Worm (Caenorhabditis elegans) whole organism, L3 larva: ENCODE results near the gene jmjd-3.2.
A peak's percentile ranks its signal among the peaks of the same experiment; 100 is the strongest.

ENCODE experiments used
- R02D3.7 ChIP-seq: fragments of 150-350 bp; optimal IDR thresholded peaks from 2 replicates; lab custom pipeline; 2014; ENCODE audit warnings: missing biosample characterization, missing genetic modification characterization
- ZK546.5 ChIP-seq: sonication (generic microtip); optimal IDR thresholded peaks from 2 replicates; lab custom pipeline; 2017; ENCODE audit warnings: missing biosample characterization, missing genetic modification characterization
- aly-2 ChIP-seq: fragments of 150-350 bp; optimal IDR thresholded peaks from 2 replicates; lab custom pipeline; 2014; ENCODE audit warnings: missing biosample characterization, missing genetic modification characterization
- ama-1 ChIP-seq: fragments of 150-350 bp; optimal IDR thresholded peaks from 2 replicates; lab custom pipeline; 2018
- ceh-16 ChIP-seq: sonication (generic microtip); optimal IDR thresholded peaks from 2 replicates; lab custom pipeline; 2017; ENCODE audit warnings: missing biosample characterization, missing genetic modification characterization
- ceh-28 ChIP-seq: fragments of 150-350 bp; optimal IDR thresholded peaks from 2 replicates; lab custom pipeline; 2014; ENCODE audit warnings: missing biosample characterization, missing genetic modification reagents, missing genetic modification characterization
- ceh-82 ChIP-seq: fragments of 150-350 bp; optimal IDR thresholded peaks from 2 replicates; lab custom pipeline; 2014; ENCODE audit warnings: missing biosample characterization, missing genetic modification characterization
- ceh-9 ChIP-seq: sonication (generic microtip); optimal IDR thresholded peaks from 2 replicates; lab custom pipeline; 2018; ENCODE audit warnings: missing biosample characterization, missing genetic modification characterization
- daf-12 ChIP-seq: fragments of 150-350 bp; optimal IDR thresholded peaks from 2 replicates; lab custom pipeline; 2014; ENCODE audit warnings: missing biosample characterization, missing genetic modification reagents, missing genetic modification characterization
- egl-27 ChIP-seq: sonication (generic microtip); optimal IDR thresholded peaks from 4 replicates; lab custom pipeline; 2017; ENCODE audit warnings: missing biosample characterization, missing genetic modification reagents, missing genetic modification characterization
- egl-5 ChIP-seq: fragments of 150-350 bp; optimal IDR thresholded peaks from 2 replicates; lab custom pipeline; 2017; ENCODE audit warnings: missing biosample characterization, missing genetic modification reagents, missing genetic modification characterization, inconsistent platforms
- elt-1 ChIP-seq: fragments of 150-350 bp; optimal IDR thresholded peaks from 2 replicates; lab custom pipeline; 2014; ENCODE audit warnings: missing biosample characterization, missing genetic modification characterization
- elt-2 ChIP-seq: sonication (generic microtip); optimal IDR thresholded peaks from 2 replicates; lab custom pipeline; 2016; ENCODE audit warnings: missing genetic modification reagents, mild to moderate bottlenecking, missing genetic modification characterization, missing compliant biosample characterization
- elt-3 ChIP-seq, 3 experiments: fragments of 150-350 bp in 1 of 3; sonication (generic microtip) in 2 of 3; optimal IDR thresholded peaks; 2 replicates in 2 of 3; 4 replicates in 1 of 3; lab custom pipeline; 2014 to 2017; ENCODE audit warnings: missing biosample characterization in 3 of 3, missing genetic modification characterization in 3 of 3
- eor-1 ChIP-seq, 2 experiments: fragments of 150-350 bp; optimal IDR thresholded peaks; 2 replicates each; lab custom pipeline; 2014 to 2018; ENCODE audit warnings: missing biosample characterization in 2 of 2, missing genetic modification characterization in 2 of 2
- fkh-10 ChIP-seq: sonication (generic microtip); optimal IDR thresholded peaks from 2 replicates; lab custom pipeline; 2017; ENCODE audit warnings: missing biosample characterization, missing genetic modification reagents, missing genetic modification characterization
- fkh-2 ChIP-seq: fragments of 150-350 bp; optimal IDR thresholded peaks from 2 replicates; lab custom pipeline; 2014; ENCODE audit warnings: missing biosample characterization, missing genetic modification reagents, missing genetic modification characterization
- fos-1 ChIP-seq: fragments of 150-350 bp; optimal IDR thresholded peaks from 2 replicates; lab custom pipeline; 2014; ENCODE audit warnings: missing biosample characterization, missing genetic modification characterization
- hmg-11 ChIP-seq: sonication (generic microtip); optimal IDR thresholded peaks from 2 replicates; lab custom pipeline; 2016; ENCODE audit warnings: missing genetic modification characterization, missing compliant biosample characterization
- jun-1 ChIP-seq: fragments of 150-350 bp; optimal IDR thresholded peaks from 2 replicates; lab custom pipeline; 2014; ENCODE audit warnings: missing biosample characterization, missing genetic modification reagents, missing genetic modification characterization
- lin-15B ChIP-seq: fragments of 150-350 bp; optimal IDR thresholded peaks from 2 replicates; lab custom pipeline; 2014; ENCODE audit warnings: missing biosample characterization, missing genetic modification characterization
- lin-39 ChIP-seq: fragments of 150-350 bp; optimal IDR thresholded peaks from 2 replicates; lab custom pipeline; 2018; ENCODE audit warnings: missing biosample characterization, missing genetic modification reagents, missing genetic modification characterization
- lsy-12 ChIP-seq: sonication (generic microtip); optimal IDR thresholded peaks from 2 replicates; lab custom pipeline; 2016; ENCODE audit warnings: mild to moderate bottlenecking, missing genetic modification characterization, missing compliant biosample characterization
- mdl-1 ChIP-seq: fragments of 150-350 bp; optimal IDR thresholded peaks from 2 replicates; lab custom pipeline; 2014; ENCODE audit warnings: missing biosample characterization, missing genetic modification characterization
- mml-1 ChIP-seq: fragments of 150-350 bp; sonication (generic microtip); optimal IDR thresholded peaks from 3 replicates; lab custom pipeline; 2014; ENCODE audit warnings: missing biosample characterization, missing genetic modification characterization
- nfya-1 ChIP-seq: sonication (generic microtip); optimal IDR thresholded peaks from 2 replicates; lab custom pipeline; 2017; ENCODE audit warnings: missing genetic modification characterization, mild to moderate bottlenecking, missing compliant biosample characterization, antibody characterized with exemption, moderate library complexity; ENCODE audit not compliant: insufficient read depth
- nhr-11 ChIP-seq: fragments of 150-350 bp; optimal IDR thresholded peaks from 2 replicates; lab custom pipeline; 2014; ENCODE audit warnings: missing biosample characterization, missing genetic modification characterization
- nhr-12 ChIP-seq: fragments of 150-350 bp; optimal IDR thresholded peaks from 2 replicates; lab custom pipeline; 2014; ENCODE audit warnings: missing biosample characterization, missing genetic modification characterization
- nhr-23 ChIP-seq: fragments of 150-350 bp; optimal IDR thresholded peaks from 2 replicates; lab custom pipeline; 2014; ENCODE audit warnings: missing biosample characterization, missing genetic modification reagents, missing genetic modification characterization
- nhr-237 ChIP-seq: fragments of 150-350 bp; optimal IDR thresholded peaks from 2 replicates; lab custom pipeline; 2014; ENCODE audit warnings: missing biosample characterization, missing genetic modification characterization
- nhr-28 ChIP-seq: fragments of 150-350 bp; optimal IDR thresholded peaks from 2 replicates; lab custom pipeline; 2014; ENCODE audit warnings: missing biosample characterization, missing genetic modification characterization
- nhr-43 ChIP-seq: sonication (generic microtip); optimal IDR thresholded peaks from 2 replicates; lab custom pipeline; 2016; ENCODE audit warnings: mild to moderate bottlenecking, missing genetic modification characterization, missing compliant biosample characterization; ENCODE audit not compliant: poor library complexity, severe bottlenecking
- nhr-67 ChIP-seq: fragments of 150-350 bp; optimal IDR thresholded peaks from 2 replicates; lab custom pipeline; 2014; ENCODE audit warnings: missing biosample characterization, missing genetic modification characterization
- nhr-76 ChIP-seq: fragments of 150-350 bp; sonication (generic microtip); optimal IDR thresholded peaks from 5 replicates; lab custom pipeline; 2014; ENCODE audit warnings: missing biosample characterization, missing genetic modification characterization
- nhr-77 ChIP-seq: fragments of 150-350 bp; optimal IDR thresholded peaks from 2 replicates; lab custom pipeline; 2014; ENCODE audit warnings: missing biosample characterization, missing genetic modification characterization
- pha-4 ChIP-seq: fragments of 150-350 bp; optimal IDR thresholded peaks from 2 replicates; lab custom pipeline; 2014; ENCODE audit warnings: missing biosample characterization, missing genetic modification reagents, missing genetic modification characterization
- pqm-1 ChIP-seq: fragments of 150-350 bp; optimal IDR thresholded peaks from 2 replicates; lab custom pipeline; 2017; ENCODE audit warnings: missing biosample characterization, missing genetic modification characterization, inconsistent platforms
- sea-2 ChIP-seq: fragments of 150-350 bp; sonication (generic microtip); optimal IDR thresholded peaks from 4 replicates; lab custom pipeline; 2014; ENCODE audit warnings: missing biosample characterization, missing genetic modification reagents, missing genetic modification characterization
- skn-1 ChIP-seq: fragments of 150-350 bp; optimal IDR thresholded peaks from 2 replicates; lab custom pipeline; 2014; ENCODE audit warnings: missing biosample characterization, missing genetic modification characterization
- tbx-2 ChIP-seq: sonication (generic microtip); optimal IDR thresholded peaks from 2 replicates; lab custom pipeline; 2016; ENCODE audit warnings: mild to moderate bottlenecking, missing genetic modification characterization, missing compliant biosample characterization
- unc-39 ChIP-seq: sonication (generic microtip); optimal IDR thresholded peaks from 4 replicates; lab custom pipeline; 2017; ENCODE audit warnings: missing biosample characterization, missing genetic modification characterization
- unc-62 ChIP-seq: fragments of 150-350 bp; sonication (generic microtip); optimal IDR thresholded peaks from 4 replicates; lab custom pipeline; 2014; ENCODE audit warnings: missing biosample characterization, missing genetic modification reagents, missing genetic modification characterization
- zag-1 ChIP-seq: fragments of 150-350 bp; optimal IDR thresholded peaks from 2 replicates; lab custom pipeline; 2014; ENCODE audit warnings: missing biosample characterization, missing genetic modification characterization
- ztf-11 ChIP-seq: fragments of 150-350 bp; optimal IDR thresholded peaks from 2 replicates; lab custom pipeline; 2014; ENCODE audit warnings: missing biosample characterization, missing genetic modification characterization
- ztf-4 ChIP-seq: fragments of 150-350 bp; optimal IDR thresholded peaks from 2 replicates; lab custom pipeline; 2014; ENCODE audit warnings: missing biosample characterization, missing genetic modification characterization

Gene jmjd-3.2

DNA sequence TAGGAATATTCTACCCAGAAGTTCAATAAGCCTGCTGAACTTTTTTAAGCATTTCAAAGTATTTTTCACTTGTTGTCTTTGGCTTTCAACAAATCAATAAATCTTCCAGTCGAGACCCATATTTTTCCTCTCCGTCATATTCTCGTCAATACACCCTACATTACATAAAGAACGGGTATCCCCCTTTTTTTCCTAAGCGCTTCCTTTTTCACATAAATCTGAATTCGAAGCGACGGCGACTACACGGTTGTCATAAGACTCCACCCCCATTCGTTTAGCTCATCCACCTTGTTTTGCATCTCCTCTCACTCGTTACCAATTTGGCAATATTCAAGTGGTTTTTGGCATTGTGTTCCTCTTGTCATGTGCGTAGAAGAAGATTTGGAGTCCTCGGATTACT is 21.3 kb downstream of the jmjd-3.2 start, which contains the start of gene M163.9:
Gene M163.9 (plus strand): TSS at position 301 of the 400 bp plus-strand sequence.
- TF ChIP-seq nhr-28 (no peak), ceh-9 (tag; lab: Kevin White, UChicago) (no peak), elt-2 (tag; lab: Kevin White, UChicago) (no peak), eor-1 (tag; optimal IDR thresholded peaks at IDR 0.05; lab: Kevin White, UChicago) (no peak), nhr-77 (tag; lab: Kevin White, UChicago) (no peak), hmg-11 (tag; lab: Kevin White, UChicago) (no peak), R02D3.7 (tag; lab: Kevin White, UChicago) (no peak), pha-4 (tag; lab: Kevin White, UChicago) (no peak), lin-15B (tag; lab: Kevin White, UChicago) (no peak), fkh-2 (tag; lab: Kevin White, UChicago) (no peak), zag-1 (tag; lab: Kevin White, UChicago) (no peak)

DNA sequence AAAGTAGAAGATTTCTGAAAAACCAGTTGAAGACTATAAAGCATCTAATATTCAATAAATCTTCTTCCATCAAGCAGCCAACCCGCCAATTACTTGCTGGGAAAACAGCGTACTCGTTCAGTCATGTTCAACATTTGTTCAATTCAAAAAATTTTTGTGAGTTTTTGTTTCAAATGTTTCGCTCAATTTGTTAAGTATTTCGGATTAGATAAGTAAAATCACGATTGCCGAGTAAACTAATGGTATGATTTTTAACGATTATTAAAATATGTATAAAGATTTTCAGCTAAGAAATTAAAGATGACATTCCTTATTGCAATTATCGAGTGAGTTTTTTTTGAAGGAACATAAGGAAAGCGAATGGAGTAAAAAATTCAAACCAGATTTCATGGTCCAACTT is 22.7 kb downstream of the jmjd-3.2 start, which contains the start of gene M163.10:
Gene M163.10 (plus strand): TSS at position 301 of the 400 bp plus-strand sequence.
- TF ChIP-seq jun-1 (no peak), elt-3 (tag; optimal IDR thresholded peaks at IDR 0.05; lab: Kevin White, UChicago) (no peak), nhr-67 (tag; lab: Kevin White, UChicago) (no peak), nhr-23 (tag; lab: Kevin White, UChicago) (no peak)

ce11 chrX:14473740-14474139 is 25.7 kb downstream of the jmjd-3.2 start, which contains the start of gene M163.5:
Gene M163.5 (plus strand): TSS chrX:14474040.
- TF ChIP-seq nhr-237 (no peak), nhr-43 (no peak), ceh-9 (tag; lab: Kevin White, UChicago) (no peak), nhr-23 (tag; lab: Kevin White, UChicago) (no peak), tbx-2 (tag; lab: Kevin White, UChicago) (no peak), ceh-16 (tag; lab: Kevin White, UChicago) (no peak)

- TF ChIP-seq elt-3 (tag; optimal IDR thresholded peaks at IDR 0.05; lab: Kevin White, UChicago) (peak in 1 of 3 experiments; percentile 22), daf-12 (tag; lab: Kevin White, UChicago) (no peak), pqm-1 (tag; lab: Kevin White, UChicago) (no peak), mdl-1 (tag; lab: Kevin White, UChicago) (no peak), nhr-43 (peak; percentile 82), ceh-28 (tag; lab: Kevin White, UChicago) (peak; percentile 0), ama-1 (no peak), jun-1 (peak; percentile 68), ceh-9 (tag; lab: Kevin White, UChicago) (no peak), nhr-11 (tag; lab: Kevin White, UChicago) (no peak), lin-39 (tag; lab: Kevin White, UChicago) (no peak), nhr-77 (tag; lab: Kevin White, UChicago) (no peak), elt-1 (tag; lab: Kevin White, UChicago) (no peak), ztf-4 (no peak), fkh-10 (no peak), hmg-11 (tag; lab: Kevin White, UChicago) (no peak), unc-39 (tag; lab: Kevin White, UChicago) (no peak), egl-5 (tag; lab: Kevin White, UChicago) (no peak), nhr-237 (no peak), ztf-11 (tag; lab: Kevin White, UChicago) (no peak), nhr-23 (tag; lab: Kevin White, UChicago) (peak; percentile 69), egl-27 (tag; lab: Kevin White, UChicago) (no peak), pha-4 (tag; lab: Kevin White, UChicago) (no peak), nhr-76 (tag; lab: Kevin White, UChicago) (no peak), elt-2 (tag; lab: Kevin White, UChicago) (peak; percentile 38), unc-62 (GFP tag; lab: Kevin White, UChicago) (no peak), nhr-12 (no peak), zag-1 (tag; lab: Kevin White, UChicago) (no peak), nfya-1 (tag; lab: Kevin White, UChicago) (no peak), sea-2 (GFP tag; lab: Kevin White, UChicago) (no peak), mml-1 (tag; lab: Kevin White, UChicago) (no peak), ceh-82 (tag; lab: Kevin White, UChicago) (no peak), fos-1 (tag; lab: Kevin White, UChicago) (no peak), tbx-2 (tag; lab: Kevin White, UChicago) (peak; percentile 68), R02D3.7 (tag; lab: Kevin White, UChicago) (no peak), skn-1 (tag; lab: Kevin White, UChicago) (peak; percentile 73), aly-2 (tag; lab: Kevin White, UChicago) (no peak), lsy-12 (peak; percentile 14), nhr-67 (tag; lab: Kevin White, UChicago) (no peak), ZK546.5 (tag; lab: Kevin White, UChicago) (no peak)
Observed at ce11 chrX:14476625-14477257, 28.7 kb downstream of the jmjd-3.2 start.
